Worm (Caenorhabditis elegans) whole organism, L2 larva: Measurements from ENCODE around the gene nfyb-1.

Experiments
- ZK546.5 ChIP-seq: sonication (generic microtip); optimal IDR thresholded peaks from 2 replicates; lab custom pipeline; 2017; ENCODE audit warnings: missing biosample characterization, missing genetic modification characterization
- lin-13 ChIP-seq: fragments of 150-350 bp; optimal IDR thresholded peaks from 2 replicates; lab custom pipeline; 2014; ENCODE audit warnings: missing biosample characterization, missing genetic modification reagents, missing genetic modification characterization
- mdl-1 ChIP-seq, 2 experiments: fragments of 150-350 bp in 1 of 2; sonication (generic microtip) in 1 of 2; optimal IDR thresholded peaks; 2 replicates each; lab custom pipeline; 2017; ENCODE audit warnings: missing biosample characterization in 2 of 2, missing genetic modification characterization in 2 of 2
- nhr-10 ChIP-seq: sonication (generic microtip); optimal IDR thresholded peaks from 2 replicates; lab custom pipeline; 2017; ENCODE audit warnings: missing biosample characterization, missing genetic modification characterization

ce11 chrII:423086-423485 is 44.1 kb downstream of the nfyb-1 start, which contains the start of gene C24H12.8:
- TF ChIP-seq lin-13 (GFP tag; lab: Kevin White, UChicago) (no peak), ZK546.5 (tag; lab: Kevin White, UChicago) (no peak), mdl-1 (tag; optimal IDR thresholded peaks at IDR 0.05; lab: Kevin White, UChicago) (no peak), nhr-10 (tag; lab: Kevin White, UChicago) (no peak)
